Worm (Caenorhabditis elegans) whole organism, L1 larva: ENCODE results near the gene ZC204.17.
A peak's percentile ranks its signal among the peaks of the same experiment; 100 is the strongest.
"Not testable (repeated sequence)": the region's sequence is repeated elsewhere in the genome, so short reads cannot be mapped to it uniquely, and the experiment has no call there.

Experiments
- C04F5.9 ChIP-seq: sonication (generic microtip); optimal IDR thresholded peaks from 2 replicates; lab custom pipeline; 2016; ENCODE audit warnings: missing genetic modification characterization, missing compliant biosample characterization
- C16A3.4 ChIP-seq: fragments of 150-350 bp; optimal IDR thresholded peaks from 2 replicates; lab custom pipeline; 2014; ENCODE audit warnings: missing biosample characterization, missing genetic modification characterization
- aha-1 ChIP-seq: fragments of 150-350 bp; optimal IDR thresholded peaks from 2 replicates; lab custom pipeline; 2014; ENCODE audit warnings: missing biosample characterization, missing genetic modification characterization
- alr-1 ChIP-seq: fragments of 200-800 bp; sonication (Bioruptor generic); optimal IDR thresholded peaks from 2 replicates; lab custom pipeline; 2018; ENCODE audit warnings: borderline replicate concordance, mild to moderate bottlenecking, missing genetic modification characterization, missing compliant biosample characterization
- aly-2 ChIP-seq: fragments of 150-350 bp; optimal IDR thresholded peaks from 2 replicates; lab custom pipeline; 2014; ENCODE audit warnings: missing biosample characterization, missing genetic modification characterization
- ama-1 ChIP-seq: fragments of 150-350 bp; optimal IDR thresholded peaks from 2 replicates; lab custom pipeline; 2014
- ceh-8 ChIP-seq: fragments of 200-800 bp; sonication (Bioruptor generic); optimal IDR thresholded peaks from 2 replicates; lab custom pipeline; 2018; ENCODE audit warnings: mild to moderate bottlenecking, missing genetic modification characterization, moderate library complexity, missing compliant biosample characterization
- ceh-88 ChIP-seq: fragments of 200-800 bp; sonication (Bioruptor generic); IDR thresholded peaks from 2 replicates; pipeline ENCODE4 v1.3.6; 2022; ENCODE audit warnings: missing genetic modification characterization, missing compliant biosample characterization
- dsc-1 ChIP-seq: sonication (generic microtip); optimal IDR thresholded peaks from 2 replicates; lab custom pipeline; 2016; ENCODE audit warnings: mild to moderate bottlenecking, missing genetic modification characterization, missing compliant biosample characterization
- efl-1 ChIP-seq, 4 experiments: fragments of 150-350 bp; optimal IDR thresholded peaks in 3 of 4; peaks in 1 of 4; 1 replicate in 1 of 4; 2 replicates in 3 of 4; lab custom pipeline; 2014; ENCODE audit warnings: missing biosample characterization in 2 of 4, missing genetic modification characterization in 2 of 4, missing genetic modification reagents in 2 of 4
- efl-3 ChIP-seq: fragments of 200-800 bp; sonication (Bioruptor generic); optimal IDR thresholded peaks from 2 replicates; lab custom pipeline; 2018; ENCODE audit warnings: mild to moderate bottlenecking, missing genetic modification characterization, missing compliant biosample characterization
- elt-2 ChIP-seq: sonication (generic microtip); optimal IDR thresholded peaks from 2 replicates; lab custom pipeline; 2016; ENCODE audit warnings: missing genetic modification characterization, mild to moderate bottlenecking, inconsistent platforms, missing compliant biosample characterization, missing genetic modification reagents
- hlh-4 ChIP-seq: sonication (generic microtip); optimal IDR thresholded peaks from 2 replicates; lab custom pipeline; 2016; ENCODE audit warnings: mild to moderate bottlenecking, missing genetic modification characterization, missing compliant biosample characterization
- hpl-2 ChIP-seq: fragments of 150-350 bp; optimal IDR thresholded peaks from 2 replicates; lab custom pipeline; 2014; ENCODE audit warnings: missing biosample characterization, missing genetic modification reagents, missing genetic modification characterization
- lsy-2 ChIP-seq, 2 experiments: fragments of 150-350 bp; optimal IDR thresholded peaks; 2 replicates each; lab custom pipeline; 2014; ENCODE audit warnings: missing biosample characterization in 2 of 2, missing genetic modification characterization in 2 of 2
- mep-1 ChIP-seq: fragments of 150-350 bp; optimal IDR thresholded peaks from 2 replicates; lab custom pipeline; 2014; ENCODE audit warnings: missing biosample characterization, missing genetic modification characterization
- nhr-11 ChIP-seq: fragments of 150-350 bp; optimal IDR thresholded peaks from 2 replicates; lab custom pipeline; 2014; ENCODE audit warnings: missing biosample characterization, missing genetic modification characterization
- nhr-19 ChIP-seq: fragments of 200-800 bp; sonication (Bioruptor generic); conservative IDR thresholded peaks from 2 replicates; pipeline ENCODE4 v1.3.6; 2022; ENCODE audit warnings: missing genetic modification characterization, missing compliant biosample characterization
- nhr-71 ChIP-seq: sonication (generic microtip); optimal IDR thresholded peaks from 2 replicates; lab custom pipeline; 2016; ENCODE audit warnings: mild to moderate bottlenecking, missing genetic modification characterization, moderate library complexity, missing compliant biosample characterization
- nhr-90 ChIP-seq: sonication (generic microtip); optimal IDR thresholded peaks from 2 replicates; lab custom pipeline; 2016; ENCODE audit warnings: mild to moderate bottlenecking, missing genetic modification characterization, missing compliant biosample characterization; ENCODE audit not compliant: poor library complexity
- pag-3 ChIP-seq: sonication (generic microtip); optimal IDR thresholded peaks from 2 replicates; lab custom pipeline; 2017; ENCODE audit warnings: missing genetic modification characterization, mild to moderate bottlenecking, missing compliant biosample characterization, antibody characterized with exemption, borderline replicate concordance; ENCODE audit not compliant: insufficient read depth
- pax-3 ChIP-seq: fragments of 200-800 bp; sonication (Bioruptor generic); optimal IDR thresholded peaks from 2 replicates; lab custom pipeline; 2018; ENCODE audit warnings: mild to moderate bottlenecking, missing genetic modification characterization, moderate library complexity, missing compliant biosample characterization
- pqm-1 ChIP-seq: sonication (generic microtip); optimal IDR thresholded peaks from 3 replicates; lab custom pipeline; 2017; ENCODE audit warnings: missing biosample characterization, missing genetic modification characterization
- sptf-1 ChIP-seq: fragments of 150-350 bp; optimal IDR thresholded peaks from 2 replicates; lab custom pipeline; 2014; ENCODE audit warnings: missing biosample characterization, missing genetic modification characterization
- tbx-2 ChIP-seq: sonication (generic microtip); optimal IDR thresholded peaks from 2 replicates; lab custom pipeline; 2016; ENCODE audit warnings: missing genetic modification characterization, missing compliant biosample characterization
- unc-62 ChIP-seq: fragments of 150-350 bp; optimal IDR thresholded peaks from 2 replicates; lab custom pipeline; 2014; ENCODE audit warnings: missing biosample characterization, missing genetic modification reagents, missing genetic modification characterization
- unc-86 ChIP-seq: sonication (generic microtip); optimal IDR thresholded peaks from 2 replicates; lab custom pipeline; 2016; ENCODE audit warnings: missing genetic modification characterization, missing compliant biosample characterization
- ztf-4 ChIP-seq: fragments of 150-350 bp; optimal IDR thresholded peaks from 2 replicates; lab custom pipeline; 2014; ENCODE audit warnings: missing biosample characterization, missing genetic modification characterization

The ZC204.17 gene

ce11 chrII:1661300-1661838 lies 15.3 kb upstream of the ZC204.17 start:
- TF ChIP-seq nhr-19 (peak; percentile 41), efl-1 (optimal IDR thresholded peaks at IDR 0.05; lab: Kevin White, UChicago) (peak in 1 of 2 experiments; percentile 9), ceh-88 (GFP tag; lab: Robert Waterston, UW) (peak; percentile 54), lsy-2 (tag; optimal IDR thresholded peaks at IDR 0.05; lab: Kevin White, UChicago) (peak in 1 of 2 experiments; percentile 55)
- TF ChIP-seq efl-1 (GFP tag; optimal IDR thresholded peaks at IDR 0.05 in 1 of 2; lab: Kevin White, UChicago) = not testable (repeated sequence)

- TF ChIP-seq sptf-1, nhr-90, pax-3 (tag; lab: Kevin White, UChicago): not testable (repeated sequence)
These were observed 14.8 kb upstream of the ZC204.17 start, which contains the start of gene ZC204.13 for ce11 chrII:1660888-1661287. ZC204.13 (minus strand) TSS chrII:1660988.

DNA sequence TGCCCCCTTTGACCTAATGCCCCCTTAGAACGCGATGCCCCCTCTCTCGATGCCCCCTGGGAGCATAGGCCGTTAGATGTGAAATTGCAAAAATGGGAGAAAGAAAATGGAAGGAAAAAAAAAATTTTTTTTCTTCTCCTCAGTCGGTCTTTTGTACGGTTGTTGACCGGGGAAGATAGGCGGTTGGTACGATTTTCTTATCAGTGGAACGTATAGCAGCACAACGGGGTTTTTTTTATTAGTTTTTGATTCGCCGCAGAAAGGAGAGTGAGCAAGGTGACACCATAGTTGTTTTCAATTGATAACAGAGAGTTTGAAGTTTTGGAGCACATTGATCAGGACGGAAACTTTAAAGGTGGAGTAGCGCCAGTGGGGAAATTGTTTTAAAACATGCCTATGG lies 13.6 kb upstream of the ZC204.17 start:
- peak; percentile 74 for TF ChIP-seq elt-2 (tag; lab: Kevin White, UChicago)
- TF ChIP-seq, all 84 proteins: peak for 1; not testable (repeated sequence) for 83

ce11 chrII:1657202-1657601 lies 11.1 kb upstream of the ZC204.17 start, which contains the start of gene ZC204.12:
ZC204.12 (minus strand) TSS chrII:1657302.
- no peak for TF ChIP-seq dsc-1 (tag; lab: Kevin White, UChicago)
- TF ChIP-seq mep-1 (tag; lab: Kevin White, UChicago) = no peak
- TF ChIP-seq nhr-11 = no peak
- TF ChIP-seq aly-2 = no peak
- no peak for TF ChIP-seq pqm-1 (tag; lab: Kevin White, UChicago)

DNA sequence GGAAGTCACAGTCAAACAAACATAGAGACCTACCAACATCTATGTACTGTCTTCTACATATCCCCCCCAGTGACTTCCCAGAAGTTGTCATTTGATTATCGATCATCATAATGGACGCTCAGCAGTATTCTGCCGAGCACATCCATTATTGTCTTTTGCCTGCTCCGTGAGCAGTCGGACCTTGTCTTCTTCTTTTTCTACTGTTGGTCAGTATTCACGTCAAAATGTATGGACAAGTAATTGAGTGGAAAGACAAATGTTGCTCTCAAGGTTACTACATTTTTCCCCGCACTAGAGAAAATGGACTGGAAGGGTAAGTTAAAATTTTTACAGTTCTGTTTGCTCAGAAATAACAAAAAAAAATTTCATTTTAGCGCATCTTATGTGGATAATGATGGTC lies 8.8 kb upstream of the ZC204.17 start, which contains the start of gene btb-12:
Gene btb-12 (plus strand): TSS at position 301 of the 400 bp plus-strand sequence.
- TF ChIP-seq alr-1 (no peak), pqm-1 (tag; lab: Kevin White, UChicago) (no peak)

DNA sequence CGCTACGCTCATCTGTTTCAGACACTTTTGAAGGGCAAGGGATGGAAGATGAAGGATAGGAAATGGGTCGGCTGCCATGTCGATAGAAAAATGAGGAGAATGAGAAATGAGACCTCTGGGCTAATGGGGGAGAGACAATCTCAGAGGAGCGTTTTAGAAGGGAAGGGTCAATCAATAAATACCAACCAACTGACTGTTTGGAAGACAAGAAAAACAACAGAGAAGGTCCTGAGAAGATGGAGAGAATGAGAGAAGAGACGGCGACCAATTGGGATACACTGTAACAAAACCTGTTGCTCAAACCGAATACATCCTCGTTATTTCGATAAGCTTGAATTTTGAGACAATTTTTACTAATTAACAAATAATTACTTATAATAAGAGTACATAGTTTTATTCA lies 7.3 kb upstream of the ZC204.17 start, which contains the start of gene fbxb-15:
Gene fbxb-15 (minus strand): TSS at position 101 of the 400 bp plus-strand sequence.
- TF ChIP-seq ceh-8 (no peak), ama-1 (lab: Kevin White, UChicago) (no peak), unc-62 (no peak), pqm-1 (tag; lab: Kevin White, UChicago) (no peak), nhr-90 (tag; lab: Kevin White, UChicago) (no peak), dsc-1 (tag; lab: Kevin White, UChicago) (no peak), hlh-4 (no peak), pag-3 (tag; lab: Kevin White, UChicago) (no peak), C16A3.4 (tag; lab: Kevin White, UChicago) (no peak), C04F5.9 (tag; lab: Kevin White, UChicago) (no peak), aha-1 (tag; lab: Kevin White, UChicago) (no peak), ztf-4 (tag; lab: Kevin White, UChicago) (no peak), efl-3 (GFP tag; lab: Kevin White, UChicago) (no peak), tbx-2 (tag; lab: Kevin White, UChicago) (no peak)

ce11 chrII:1651804-1652203 lies 5.7 kb upstream of the ZC204.17 start, which contains the start of gene fbxb-16:
fbxb-16 (minus strand) TSS chrII:1651904.
- TF ChIP-seq unc-86 (tag; lab: Kevin White, UChicago) (no peak), nhr-71 (tag; lab: Kevin White, UChicago) (no peak), hpl-2 (no peak), aha-1 (tag; lab: Kevin White, UChicago) (no peak)
- TF ChIP-seq, all 84 proteins: peak for 0
